Fruit fly (Drosophila melanogaster): ENCODE measurements around the gene mthl10.
A peak's percentile ranks its signal among the peaks of the same experiment; 100 is the strongest.

Gene mthl10

DNA sequence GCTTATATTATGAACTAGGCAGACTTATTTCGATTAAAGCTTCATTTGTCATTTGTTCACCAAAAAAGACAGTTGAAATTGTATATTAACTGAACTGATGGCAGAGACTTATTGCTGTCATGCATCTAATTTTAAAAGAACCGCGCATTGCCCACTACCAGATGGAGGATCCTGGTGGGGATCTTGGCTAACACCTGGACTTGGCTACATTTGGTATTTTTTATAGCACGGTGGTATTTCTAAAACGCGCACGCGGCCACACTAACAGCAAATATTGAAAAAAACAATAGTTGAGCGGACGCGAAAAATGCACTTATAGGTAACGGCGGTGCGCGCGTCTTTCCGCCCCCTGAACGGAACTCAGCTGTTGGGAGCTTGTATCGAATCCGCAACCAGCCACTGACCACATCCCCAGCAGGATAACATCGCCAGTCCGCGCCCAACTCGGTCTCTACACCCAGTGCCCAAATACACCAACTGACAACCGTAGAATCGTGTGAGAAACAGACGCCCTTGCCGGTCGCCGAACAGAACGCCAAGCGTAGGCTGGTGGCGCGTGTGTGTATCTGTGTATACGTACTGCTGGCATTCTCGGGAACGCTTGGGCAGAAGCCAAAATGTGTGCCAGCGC, 50.5 kb downstream of the mthl10 start (continued):
- TF ChIP-seq ssp (GFP tag; IDR thresholded peaks at IDR 0.05): no peak
- no peak for TF ChIP-seq en (GFP tag; optimal IDR thresholded peaks at IDR 0.05)
- TF ChIP-seq CG14014 (GFP tag; IDR thresholded peaks at IDR 0.05): peak; percentile 31; the same call in 1 of the 2 replicates
- TF ChIP-seq shn (GFP tag; optimal IDR thresholded peaks at IDR 0.05): peak; percentile 6
- no peak for TF ChIP-seq CG16779 (GFP tag; IDR thresholded peaks at IDR 0.05)
- peak; percentile 57 for TF ChIP-seq CG10267 (tag; optimal IDR thresholded peaks at IDR 0.05)
- TF ChIP-seq dmrt11E (tag; optimal IDR thresholded peaks at IDR 0.05): no peak
- TF ChIP-seq Hr51 (GFP tag; optimal IDR thresholded peaks at IDR 0.05): peak in 1 of 2 experiments; percentile 17
- TF ChIP-seq Dek (tag; optimal IDR thresholded peaks at IDR 0.05): peak; percentile 52
- no peak for TF ChIP-seq abd-A (tag; optimal IDR thresholded peaks at IDR 0.05)
- no peak for TF ChIP-seq CG8388 (GFP tag; optimal IDR thresholded peaks at IDR 0.05)
- TF ChIP-seq ham (GFP tag; IDR thresholded peaks at IDR 0.05): no peak
- peak; percentile 25 for TF ChIP-seq CG1233 (GFP tag; optimal IDR thresholded peaks at IDR 0.05)
- TF ChIP-seq inv (GFP tag; IDR thresholded peaks at IDR 0.05; ENCODE audit: partially characterized antibody): no peak
- no peak for TF ChIP-seq pfk (GFP tag; optimal IDR thresholded peaks at IDR 0.05)
- TF ChIP-seq CG9932 (GFP tag; IDR thresholded peaks at IDR 0.05): 0 out of 2 replicates have a peak, but pooled peaks have one; percentile 6
- no peak for TF ChIP-seq ems (GFP tag; optimal IDR thresholded peaks at IDR 0.05)
- TF ChIP-seq CG10321 (GFP tag; IDR thresholded peaks at IDR 0.05): no peak
- TF ChIP-seq slbo (GFP tag; IDR thresholded peaks at IDR 0.05): no peak
- TF ChIP-seq nmo (GFP tag; optimal IDR thresholded peaks at IDR 0.05): peak; percentile 27
- TF ChIP-seq Sox100B (GFP tag; optimal IDR thresholded peaks at IDR 0.05): no peak
- no peak for TF ChIP-seq CG2120 (GFP tag; optimal IDR thresholded peaks at IDR 0.05)
- TF ChIP-seq CG12299 (tag; optimal IDR thresholded peaks at IDR 0.05): peak; percentile 58
- no peak for TF ChIP-seq CG4282 (GFP tag; optimal IDR thresholded peaks at IDR 0.05)
- TF ChIP-seq gsb-n (tag; optimal IDR thresholded peaks at IDR 0.05): no peak
- TF ChIP-seq scrt (GFP tag; optimal IDR thresholded peaks at IDR 0.05): peak; percentile 9
- no peak for TF ChIP-seq hbn (GFP tag; IDR thresholded peaks at IDR 0.05; ENCODE audit: partially characterized antibody)
- TF ChIP-seq Kr (GFP tag; optimal IDR thresholded peaks at IDR 0.05): no peak
- no peak for TF ChIP-seq CG30431 (GFP tag; optimal IDR thresholded peaks at IDR 0.05)
- no peak for TF ChIP-seq Xrp1 (GFP tag; IDR thresholded peaks at IDR 0.05)
- no peak; the same call in 1 of the 2 replicates for TF ChIP-seq Rfx (GFP tag; IDR thresholded peaks at IDR 0.05)
- TF ChIP-seq NK7.1 (GFP tag; optimal IDR thresholded peaks at IDR 0.05): no peak
- peak; percentile 40; the same call in 1 of the 3 replicates for TF ChIP-seq CG17361 (GFP tag; IDR thresholded peaks at IDR 0.05)
- TF ChIP-seq caup (GFP tag; optimal IDR thresholded peaks at IDR 0.05; ENCODE audit: severe bottlenecking): no peak
- TF ChIP-seq Hr3 (GFP tag; optimal IDR thresholded peaks at IDR 0.05): no peak
- no peak for TF ChIP-seq CG2875 (GFP tag; optimal IDR thresholded peaks at IDR 0.05)
- no peak for TF ChIP-seq lov (optimal IDR thresholded peaks at IDR 0.05)
- no peak for TF ChIP-seq lov (GFP tag; IDR thresholded peaks at IDR 0.05)
- TF ChIP-seq Gug (GFP tag; IDR thresholded peaks at IDR 0.05): no peak
- TF ChIP-seq tap (tag; optimal IDR thresholded peaks at IDR 0.05): no peak
- TF ChIP-seq CG14965 (GFP tag; optimal IDR thresholded peaks at IDR 0.05; ENCODE audit: borderline replicate concordance): no peak
- no peak for TF ChIP-seq CG4707 (GFP tag; optimal IDR thresholded peaks at IDR 0.05)
- no peak for TF ChIP-seq hb (GFP tag; IDR thresholded peaks at IDR 0.05; ENCODE audit: partially characterized antibody)
- no peak for TF ChIP-seq h (optimal IDR thresholded peaks at IDR 0.05)
- no peak for TF ChIP-seq peb (GFP tag; IDR thresholded peaks at IDR 0.05)
- TF ChIP-seq MTF-1 (GFP tag; optimal IDR thresholded peaks at IDR 0.05; ENCODE audit: borderline replicate concordance): no peak
- TF ChIP-seq disco-r (GFP tag; optimal IDR thresholded peaks at IDR 0.05): no peak
- TF ChIP-seq ERR (GFP tag; optimal IDR thresholded peaks at IDR 0.05): no peak
- TF ChIP-seq eyg (GFP tag; optimal IDR thresholded peaks at IDR 0.05): no peak
- no peak for TF ChIP-seq Doc2 (GFP tag; IDR thresholded peaks at IDR 0.05)
- TF ChIP-seq Lim3 (GFP tag; IDR thresholded peaks at IDR 0.05): no peak
